Worm (Caenorhabditis elegans): ENCODE results near the gene clec-79.

The clec-79 gene

ce11 chrIV:3963498-3963897 lies 9.7 kb upstream of the clec-79 start:
- TF ChIP-seq bed-3 (GFP tag; optimal IDR thresholded peaks at IDR 0.05): no peak
- no peak for TF ChIP-seq blmp-1 (tag; optimal IDR thresholded peaks at IDR 0.05)
- TF ChIP-seq nhr-76 (tag; optimal IDR thresholded peaks at IDR 0.05): no peak
- no peak for TF ChIP-seq elt-1 (tag; optimal IDR thresholded peaks at IDR 0.05; ENCODE audit: borderline replicate concordance, insufficient read depth)
- TF ChIP-seq flh-1 (GFP tag; optimal IDR thresholded peaks at IDR 0.05): no peak
- TF ChIP-seq ceh-43 (GFP tag; optimal IDR thresholded peaks at IDR 0.05): no peak
- no peak for TF ChIP-seq zip-8 (tag; optimal IDR thresholded peaks at IDR 0.05)

- no peak for TF ChIP-seq ztf-11 (tag; optimal IDR thresholded peaks at IDR 0.05)
- no peak for TF ChIP-seq nhr-12 (tag; optimal IDR thresholded peaks at IDR 0.05)
- TF ChIP-seq pha-4 (tag; optimal IDR thresholded peaks at IDR 0.05): no peak
- TF ChIP-seq elt-1 (tag; optimal IDR thresholded peaks at IDR 0.05; ENCODE audit: borderline replicate concordance, insufficient read depth): no peak
- no peak for TF ChIP-seq cnd-1 (tag; optimal IDR thresholded peaks at IDR 0.05)
- TF ChIP-seq flh-1 (GFP tag; optimal IDR thresholded peaks at IDR 0.05): no peak
- no peak for TF ChIP-seq snpc-4 (tag; optimal IDR thresholded peaks at IDR 0.05)
- TF ChIP-seq nhr-2 (tag; optimal IDR thresholded peaks at IDR 0.05): no peak
- TF ChIP-seq elt-3 (tag; optimal IDR thresholded peaks at IDR 0.05): no peak
- TF ChIP-seq tbx-8 (GFP tag; optimal IDR thresholded peaks at IDR 0.05): no peak
- no peak for TF ChIP-seq hlh-1 (tag; optimal IDR thresholded peaks at IDR 0.05)
- no peak for TF ChIP-seq mls-2 (tag; optimal IDR thresholded peaks at IDR 0.05)
- TF ChIP-seq ceh-39 (tag; optimal IDR thresholded peaks at IDR 0.05): no peak
- TF ChIP-seq nhr-28 (tag; optimal IDR thresholded peaks at IDR 0.05): no peak
- TF ChIP-seq lin-13 (tag; optimal IDR thresholded peaks at IDR 0.05): no peak
- no peak for TF ChIP-seq nhr-76 (tag; optimal IDR thresholded peaks at IDR 0.05)
- no peak for TF ChIP-seq mab-5 (tag; optimal IDR thresholded peaks at IDR 0.05)
- TF ChIP-seq ceh-43 (GFP tag; optimal IDR thresholded peaks at IDR 0.05): no peak
- TF ChIP-seq drap-1 (GFP tag; optimal IDR thresholded peaks at IDR 0.05): no peak
- TF ChIP-seq blmp-1 (tag; optimal IDR thresholded peaks at IDR 0.05): no peak
Observed at ce11 chrIV:3965013-3965412, 8.1 kb upstream of the clec-79 start, which contains the start of gene clec-76. clec-76 (plus strand) TSS chrIV:3965246.

- TF ChIP-seq blmp-1 (tag; optimal IDR thresholded peaks at IDR 0.05) (no peak), elt-1 (tag; optimal IDR thresholded peaks at IDR 0.05; ENCODE audit: borderline replicate concordance, insufficient read depth) (no peak), ham-2 (GFP tag; optimal IDR thresholded peaks at IDR 0.05) (no peak), flh-1 (GFP tag; optimal IDR thresholded peaks at IDR 0.05) (no peak), mab-5 (tag; optimal IDR thresholded peaks at IDR 0.05) (no peak), nhr-28 (tag; optimal IDR thresholded peaks at IDR 0.05) (no peak), ceh-83 (GFP tag; optimal IDR thresholded peaks at IDR 0.05) (no peak), snpc-4 (tag; optimal IDR thresholded peaks at IDR 0.05) (no peak), ceh-39 (tag; optimal IDR thresholded peaks at IDR 0.05) (no peak), nhr-12 (tag; optimal IDR thresholded peaks at IDR 0.05) (no peak), nhr-76 (tag; optimal IDR thresholded peaks at IDR 0.05) (no peak), nhr-237 (tag; optimal IDR thresholded peaks at IDR 0.05) (no peak)
Observed at ce11 chrIV:3977965-3978523, 4.9 kb downstream of the clec-79 start, which contains the start of gene srh-220. srh-220 (minus strand) TSS chrIV:3978015.

ce11 chrIV:3979525-3979924 lies 6.4 kb downstream of the clec-79 start, which contains the start of gene srh-222:
srh-222 (plus strand) TSS chrIV:3979825.
- no peak for TF ChIP-seq mls-2 (tag; optimal IDR thresholded peaks at IDR 0.05)
- TF ChIP-seq ces-1 (GFP tag; optimal IDR thresholded peaks at IDR 0.05): no peak
- TF ChIP-seq flh-1 (GFP tag; optimal IDR thresholded peaks at IDR 0.05): no peak
- no peak for TF ChIP-seq nhr-2 (tag; optimal IDR thresholded peaks at IDR 0.05)
- TF ChIP-seq sem-2 (GFP tag; optimal IDR thresholded peaks at IDR 0.05): no peak
- TF ChIP-seq sptf-1 (tag; optimal IDR thresholded peaks at IDR 0.05): no peak
- no peak for TF ChIP-seq nhr-76 (tag; optimal IDR thresholded peaks at IDR 0.05)
- TF ChIP-seq ham-2 (GFP tag; optimal IDR thresholded peaks at IDR 0.05): no peak
- no peak for TF ChIP-seq lsy-2 (tag; optimal IDR thresholded peaks at IDR 0.05)
- no peak for TF ChIP-seq ceh-39 (tag; optimal IDR thresholded peaks at IDR 0.05)

- TF ChIP-seq lsy-2 (tag; optimal IDR thresholded peaks at IDR 0.05) (no peak), ceh-39 (tag; optimal IDR thresholded peaks at IDR 0.05) (no peak), mab-5 (tag; optimal IDR thresholded peaks at IDR 0.05) (no peak), unc-39 (tag; optimal IDR thresholded peaks at IDR 0.05) (no peak), nhr-12 (tag; optimal IDR thresholded peaks at IDR 0.05) (no peak), nhr-237 (tag; optimal IDR thresholded peaks at IDR 0.05) (no peak)
Observed at ce11 chrIV:3981601-3982000, 8.5 kb downstream of the clec-79 start, which contains the start of gene srh-223. srh-223 (plus strand) TSS chrIV:3981901.
